Worm (Caenorhabditis elegans) whole organism, dauer: Measurements from ENCODE around the gene best-15.

Experiments
- unc-62 ChIP-seq: sonication (generic microtip); optimal IDR thresholded peaks from 2 replicates; lab custom pipeline; 2017; ENCODE audit warnings: missing biosample characterization, missing genetic modification reagents, missing genetic modification characterization

The best-15 gene

ce11 chrIV:10832148-10832547 is at the start of gene best-15:
Gene best-15, minus strand, starts transcription at chrIV:10832248.
- TF ChIP-seq unc-62 (GFP tag; lab: Kevin White, UChicago): no peak

- TF ChIP-seq unc-62 (GFP tag; lab: Kevin White, UChicago): no peak
Measured at ce11 chrIV:10881230-10881629, 49.2 kb upstream of the best-15 start, which contains the start of gene F13E9.13. Gene F13E9.13, plus strand, starts transcription at chrIV:10881546.

ce11 chrIV:10880264-10880663 is 48.2 kb upstream of the best-15 start, which contains the start of gene fipr-15:
Gene fipr-15, plus strand, starts transcription at chrIV:10880564.
- TF ChIP-seq unc-62 (GFP tag; lab: Kevin White, UChicago): no peak

ce11 chrIV:10879542-10879941 is 47.5 kb upstream of the best-15 start, which contains the start of gene sdz-13:
Gene sdz-13, minus strand, starts transcription at chrIV:10879642.
- TF ChIP-seq unc-62 (GFP tag; lab: Kevin White, UChicago): no peak

- TF ChIP-seq unc-62 (GFP tag; lab: Kevin White, UChicago): no peak
Measured at ce11 chrIV:10876844-10877243, 44.8 kb upstream of the best-15 start, which contains the start of gene fipr-14. Gene fipr-14, plus strand, starts transcription at chrIV:10877144.

- no peak for TF ChIP-seq unc-62 (GFP tag; lab: Kevin White, UChicago)
Measured at ce11 chrIV:10874527-10874926, 42.5 kb upstream of the best-15 start, which contains the start of gene F13E9.12. Gene F13E9.12, minus strand, starts transcription at chrIV:10874627.

- TF ChIP-seq unc-62 (GFP tag; lab: Kevin White, UChicago): no peak
Measured at ce11 chrIV:10870158-10870557, 38.1 kb upstream of the best-15 start.

ce11 chrIV:10869642-10870041 is 37.6 kb upstream of the best-15 start:
- TF ChIP-seq unc-62 (GFP tag; lab: Kevin White, UChicago): no peak

ce11 chrIV:10868629-10869251 is 36.7 kb upstream of the best-15 start, which contains the start of gene F13E9.11:
Gene F13E9.11, minus strand, starts transcription at chrIV:10869135.
- TF ChIP-seq unc-62 (GFP tag; lab: Kevin White, UChicago): no peak

- TF ChIP-seq unc-62 (GFP tag; lab: Kevin White, UChicago): no peak
Measured at ce11 chrIV:10867370-10868146, 35.5 kb upstream of the best-15 start.

ce11 chrIV:10864031-10864430 is 32.0 kb upstream of the best-15 start, which contains the start of gene nish-1:
Gene nish-1, plus strand, starts transcription at chrIV:10864331.
- no peak for TF ChIP-seq unc-62 (GFP tag; lab: Kevin White, UChicago)

ce11 chrIV:10861102-10861501 is 29.1 kb upstream of the best-15 start, which contains the start of gene rbm-22:
Gene rbm-22, plus strand, starts transcription at chrIV:10861402.
- no peak for TF ChIP-seq unc-62 (GFP tag; lab: Kevin White, UChicago)

ce11 chrIV:10858300-10859016 is 26.4 kb upstream of the best-15 start, which contains the start of the genes T11G6.2 and hars-1:
Gene T11G6.2, minus strand, starts transcription at chrIV:10858496.
Gene hars-1, plus strand, starts transcription at chrIV:10858957.
- no peak for TF ChIP-seq unc-62 (GFP tag; lab: Kevin White, UChicago)

- no peak for TF ChIP-seq unc-62 (GFP tag; lab: Kevin White, UChicago)
Measured at ce11 chrIV:10855946-10856345, 23.9 kb upstream of the best-15 start.

ce11 chrIV:10855049-10855448 is 23.0 kb upstream of the best-15 start, which contains the start of gene T11G6.3:
Gene T11G6.3, minus strand, starts transcription at chrIV:10855237.
- no peak for TF ChIP-seq unc-62 (GFP tag; lab: Kevin White, UChicago)
